Worm (Caenorhabditis elegans) whole organism, L4/young adult: ENCODE data around the gene F26D11.1.

Experiments used
- W03F9.2 ChIP-seq: fragments of 150-350 bp; optimal IDR thresholded peaks from 2 replicates; lab custom pipeline; 2014; ENCODE audit warnings: missing biosample characterization, missing genetic modification characterization
- dao-5 ChIP-seq: sonication (generic microtip); optimal IDR thresholded peaks from 2 replicates; lab custom pipeline; 2016; ENCODE audit warnings: missing genotype, missing genetic modification characterization, moderate library complexity, missing compliant biosample characterization
- him-1 ChIP-seq: sonication (generic microtip); optimal IDR thresholded peaks from 2 replicates; lab custom pipeline; 2016; ENCODE audit warnings: missing genotype, missing genetic modification reagents, missing genetic modification characterization, missing compliant biosample characterization

DNA sequence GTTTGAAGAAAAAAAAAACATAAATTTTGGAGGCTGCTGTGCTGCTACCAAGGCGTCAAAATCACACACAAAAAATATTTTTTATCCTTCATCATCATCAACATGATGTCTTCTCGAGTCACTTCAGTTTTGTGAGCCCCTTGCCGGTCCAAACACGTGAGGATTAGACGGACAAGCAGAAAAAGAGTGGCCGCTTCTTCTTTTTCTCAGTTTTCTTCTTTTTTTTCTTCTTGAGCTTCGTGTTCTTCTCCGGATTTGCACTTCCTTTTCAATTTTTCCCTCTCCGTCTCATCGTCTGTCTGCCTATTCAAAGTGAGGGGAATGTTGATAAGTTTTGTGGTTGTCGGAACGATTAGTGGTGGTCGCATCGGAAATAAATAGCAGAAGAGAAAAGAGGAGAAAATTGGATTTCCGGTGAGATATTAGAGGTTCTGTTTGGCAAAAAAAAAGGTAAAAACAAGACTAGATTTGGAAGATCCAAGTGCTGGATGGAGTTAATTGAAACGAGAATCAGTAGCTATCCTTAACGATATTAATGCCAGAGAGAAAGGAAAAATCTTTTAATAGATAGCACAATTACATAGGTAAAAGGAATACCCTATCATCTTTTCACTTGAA lies 866 bp upstream of the F26D11.1 start:
- TF ChIP-seq him-1 (tag; lab: Kevin White, UChicago) (peak; percentile 14), dao-5 (tag; lab: Kevin White, UChicago) (no peak), W03F9.2 (no peak)
